Worm (Caenorhabditis elegans) whole organism, mixed stage, embryonic: ENCODE results near the gene C46H3.2.

Experiments used
- blmp-1 ChIP-seq: fragments of 150-350 bp; optimal IDR thresholded peaks from 2 replicates; lab custom pipeline; 2014; ENCODE audit warnings: missing biosample characterization, missing genetic modification characterization
- snpc-4 ChIP-seq: fragments of 150-350 bp; optimal IDR thresholded peaks from 2 replicates; lab custom pipeline; 2014; ENCODE audit warnings: missing biosample characterization, missing genetic modification characterization
- unc-62 ChIP-seq: fragments of 150-350 bp; optimal IDR thresholded peaks from 2 replicates; lab custom pipeline; 2014; ENCODE audit warnings: missing biosample characterization, missing genetic modification reagents, missing genetic modification characterization
- ztf-11 ChIP-seq: fragments of 150-350 bp; optimal IDR thresholded peaks from 2 replicates; lab custom pipeline; 2014; ENCODE audit warnings: missing biosample characterization, missing genetic modification characterization

DNA sequence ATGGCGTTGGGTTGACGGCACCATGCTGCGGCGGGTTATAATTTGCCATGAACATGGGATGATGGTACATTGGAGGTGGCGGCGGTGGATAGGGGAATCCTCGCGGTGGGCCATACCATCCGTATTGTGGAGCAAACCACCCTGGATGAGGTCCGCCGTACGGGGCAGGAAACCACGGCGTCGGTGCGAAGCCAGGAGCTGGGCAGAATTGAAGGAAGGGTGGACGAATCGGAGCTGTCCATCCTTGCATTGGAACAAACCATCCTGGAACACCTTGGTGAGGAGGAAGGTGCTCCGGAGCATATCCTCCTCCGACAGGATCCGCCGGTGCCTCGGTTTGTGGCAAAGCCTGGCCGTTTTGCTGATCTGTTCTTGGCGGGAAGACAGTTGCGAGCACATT is 27.9 kb downstream of the C46H3.2 start:
- TF ChIP-seq ztf-11 (tag; lab: Kevin White, UChicago) (no peak), blmp-1 (tag; lab: Kevin White, UChicago) (no peak), snpc-4 (tag; lab: Kevin White, UChicago) (no peak), unc-62 (GFP tag; lab: Kevin White, UChicago) (no peak)
